Worm (Caenorhabditis elegans) whole organism, young adult: Measurements from ENCODE around the gene mboa-6.
A peak's percentile ranks its signal among the peaks of the same experiment; 100 is the strongest.

ENCODE experiments used
- B0336.3 ChIP-seq: fragments of 200-800 bp; sonication (Bioruptor generic); IDR thresholded peaks from 2 replicates; pipeline ENCODE4 v1.3.6; 2022; ENCODE audit warnings: missing genetic modification characterization, missing compliant biosample characterization
- D2030.7 ChIP-seq: fragments of 200-800 bp; sonication (Bioruptor generic); IDR thresholded peaks from 2 replicates; pipeline ENCODE4 v1.3.6; 2022; ENCODE audit warnings: missing genetic modification reagents, missing genetic modification characterization, missing compliant biosample characterization
- F10E7.11 ChIP-seq: sonication (generic microtip); optimal IDR thresholded peaks from 2 replicates; lab custom pipeline; 2017; ENCODE audit warnings: mild to moderate bottlenecking, missing genetic modification characterization, moderate library complexity, missing compliant biosample characterization
- F37B4.10 ChIP-seq: fragments of 200-800 bp; sonication (Bioruptor generic); IDR thresholded peaks from 2 replicates; pipeline ENCODE4 v1.3.6; 2022; ENCODE audit warnings: missing genetic modification characterization, missing compliant biosample characterization
- Y67H2A.10 ChIP-seq: fragments of 200-800 bp; sonication (Bioruptor generic); conservative IDR thresholded peaks from 2 replicates; pipeline ENCODE4 v1.3.6; 2022; ENCODE audit warnings: missing genetic modification reagents, missing genetic modification characterization, missing compliant biosample characterization
- Y79H2A.3 ChIP-seq: fragments of 200-800 bp; sonication (Bioruptor generic); conservative IDR thresholded peaks from 2 replicates; pipeline ENCODE4 v1.3.6; 2022; ENCODE audit warnings: missing genetic modification reagents, missing genetic modification characterization, missing compliant biosample characterization
- akir-1 ChIP-seq: fragments of 200-800 bp; sonication (Bioruptor generic); optimal IDR thresholded peaks from 2 replicates; lab custom pipeline; 2018; ENCODE audit warnings: mild to moderate bottlenecking, missing genetic modification characterization, moderate library complexity, missing compliant biosample characterization
- atf-7 ChIP-seq: sonication (generic microtip); optimal IDR thresholded peaks from 2 replicates; lab custom pipeline; 2017; ENCODE audit warnings: mild to moderate bottlenecking, missing genetic modification characterization, missing compliant biosample characterization
- ceh-91 ChIP-seq: fragments of 200-800 bp; sonication (Bioruptor generic); IDR thresholded peaks from 2 replicates; pipeline ENCODE4 v1.3.6; 2022; ENCODE audit warnings: missing genetic modification reagents, missing genetic modification characterization, missing compliant biosample characterization
- egl-18 ChIP-seq: fragments of 200-800 bp; sonication (Bioruptor generic); IDR thresholded peaks from 2 replicates; pipeline ENCODE4 v1.3.6; 2022; ENCODE audit warnings: missing genetic modification reagents, missing genetic modification characterization, missing compliant biosample characterization
- egl-44 ChIP-seq: fragments of 200-800 bp; sonication (Bioruptor generic); IDR thresholded peaks from 2 replicates; pipeline ENCODE4 v1.3.6; 2022; ENCODE audit warnings: missing genetic modification reagents, missing genetic modification characterization, missing compliant biosample characterization
- egrh-3 ChIP-seq: fragments of 200-800 bp; sonication (Bioruptor generic); IDR thresholded peaks from 2 replicates; pipeline ENCODE4 v1.3.6; 2022; ENCODE audit warnings: missing genetic modification reagents, missing genetic modification characterization, missing compliant biosample characterization
- ets-4 ChIP-seq: fragments of 200-800 bp; sonication (Bioruptor generic); optimal IDR thresholded peaks from 2 replicates; lab custom pipeline; 2018; ENCODE audit warnings: mild to moderate bottlenecking, missing genetic modification characterization, missing compliant biosample characterization
- hsf-1 ChIP-seq: fragments of 200-800 bp; sonication (Bioruptor generic); IDR thresholded peaks from 2 replicates; pipeline ENCODE4 v1.3.6; 2022; ENCODE audit warnings: missing genetic modification reagents, missing genetic modification characterization, missing compliant biosample characterization
- lag-1 ChIP-seq: fragments of 200-800 bp; sonication (Bioruptor generic); IDR thresholded peaks from 2 replicates; pipeline ENCODE4 v1.3.6; 2022; ENCODE audit warnings: missing genetic modification reagents, missing genetic modification characterization, missing compliant biosample characterization
- let-526 ChIP-seq: fragments of 200-800 bp; sonication (Bioruptor generic); IDR thresholded peaks from 2 replicates; pipeline ENCODE4 v1.3.6; 2022; ENCODE audit warnings: missing genetic modification reagents, missing genetic modification characterization, missing compliant biosample characterization
- let-607 ChIP-seq, 2 experiments: fragments of 200-800 bp in 1 of 2; sonication (Bioruptor generic) in 1 of 2; sonication (generic microtip) in 1 of 2; optimal IDR thresholded peaks; 2 replicates each; lab custom pipeline; 2016 to 2018; ENCODE audit warnings: mild to moderate bottlenecking in 2 of 2, missing compliant biosample characterization in 2 of 2, missing genetic modification characterization in 2 of 2, moderate library complexity in 2 of 2, missing genotype in 1 of 2
- lsl-1 ChIP-seq: fragments of 200-800 bp; sonication (Bioruptor generic); optimal IDR thresholded peaks from 2 replicates; lab custom pipeline; 2018; ENCODE audit warnings: mild to moderate bottlenecking, missing genetic modification characterization, moderate library complexity, missing compliant biosample characterization
- madf-6 ChIP-seq: fragments of 200-800 bp; sonication (Bioruptor generic); IDR thresholded peaks from 2 replicates; pipeline ENCODE4 v1.3.6; 2022; ENCODE audit warnings: missing genetic modification reagents, missing genetic modification characterization, missing compliant biosample characterization
- mel-28 ChIP-seq: sonication (generic microtip); optimal IDR thresholded peaks from 2 replicates; lab custom pipeline; 2016; ENCODE audit warnings: borderline replicate concordance, mild to moderate bottlenecking, missing genetic modification characterization, missing compliant biosample characterization
- mes-4 ChIP-seq: sonication (generic microtip); optimal IDR thresholded peaks from 2 replicates; lab custom pipeline; 2016; ENCODE audit warnings: missing genotype, missing genetic modification characterization, missing compliant biosample characterization
- nfya-2 ChIP-seq: fragments of 200-800 bp; sonication (Bioruptor generic); IDR thresholded peaks from 2 replicates; pipeline ENCODE4 v1.3.6; 2022; ENCODE audit warnings: missing genetic modification reagents, missing genetic modification characterization, missing compliant biosample characterization
- nhr-27 ChIP-seq: fragments of 200-800 bp; sonication (Bioruptor generic); optimal IDR thresholded peaks from 2 replicates; lab custom pipeline; 2018; ENCODE audit warnings: mild to moderate bottlenecking, missing genetic modification characterization, moderate library complexity, missing compliant biosample characterization
- nhr-90 ChIP-seq: sonication (generic microtip); optimal IDR thresholded peaks from 2 replicates; lab custom pipeline; 2016; ENCODE audit warnings: missing genotype, mild to moderate bottlenecking, missing genetic modification characterization, missing compliant biosample characterization
- pha-4 ChIP-seq: fragments of 150-350 bp; sonication (generic microtip); optimal IDR thresholded peaks from 2 replicates; lab custom pipeline; 2014; ENCODE audit warnings: missing biosample characterization, missing genetic modification reagents, missing genetic modification characterization
- rec-8 ChIP-seq, 2 experiments: sonication (generic microtip); optimal IDR thresholded peaks; 2 replicates each; lab custom pipeline; 2016; ENCODE audit warnings: mild to moderate bottlenecking in 2 of 2, missing genetic modification characterization in 2 of 2, missing genetic modification reagents in 2 of 2, missing genotype in 2 of 2, missing biosample characterization in 1 of 2, missing compliant biosample characterization in 1 of 2, moderate library complexity in 1 of 2
- sea-2 ChIP-seq: fragments of 200-800 bp; sonication (Bioruptor generic); IDR thresholded peaks from 2 replicates; pipeline ENCODE4 v1.3.6; 2022; ENCODE audit warnings: missing genetic modification characterization, missing compliant biosample characterization
- tlf-1 ChIP-seq: fragments of 200-800 bp; sonication (Bioruptor generic); optimal IDR thresholded peaks from 2 replicates; lab custom pipeline; 2018; ENCODE audit warnings: mild to moderate bottlenecking, missing genetic modification characterization, missing compliant biosample characterization
- unc-130 ChIP-seq: sonication (generic microtip); optimal IDR thresholded peaks from 2 replicates; lab custom pipeline; 2016; ENCODE audit warnings: missing genetic modification reagents, missing genetic modification characterization, missing compliant biosample characterization
- zfh-2 ChIP-seq: fragments of 200-800 bp; sonication (Bioruptor generic); conservative IDR thresholded peaks from 2 replicates; pipeline ENCODE4 v1.3.6; 2022; ENCODE audit warnings: missing genetic modification reagents, missing genetic modification characterization, missing compliant biosample characterization
- ztf-28 ChIP-seq: fragments of 200-800 bp; sonication (Bioruptor generic); IDR thresholded peaks from 2 replicates; pipeline ENCODE4 v1.3.6; 2022; ENCODE audit warnings: missing genetic modification reagents, missing genetic modification characterization, missing compliant biosample characterization

Gene mboa-6

DNA sequence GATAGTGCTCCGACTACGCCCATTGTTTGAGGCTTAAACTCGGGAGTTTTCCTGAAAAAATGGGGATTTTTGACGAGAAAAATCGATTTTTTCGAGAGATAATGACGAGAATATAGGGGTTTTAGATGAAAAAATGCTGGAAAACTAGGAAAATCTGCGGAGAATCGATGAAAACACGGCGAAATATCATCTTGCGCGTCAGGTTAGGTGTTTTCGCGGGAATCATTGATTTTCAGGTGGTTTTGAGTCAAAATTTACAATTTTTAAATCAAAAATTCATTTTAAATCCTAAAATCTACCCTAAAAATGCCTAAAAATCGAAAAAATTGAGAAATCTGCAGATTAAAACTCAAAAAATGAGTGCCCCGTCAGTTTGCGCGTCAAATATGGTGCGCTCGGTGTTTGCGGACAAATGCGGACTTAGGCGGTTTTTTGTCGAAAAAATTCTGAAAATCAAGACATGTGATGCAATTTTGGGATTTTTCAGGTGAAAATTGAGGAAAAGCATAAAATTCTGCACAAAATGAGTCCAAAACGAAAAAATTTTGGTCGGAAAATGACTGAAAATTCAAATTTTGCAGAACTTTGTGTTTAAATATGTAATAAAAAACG is at the start of gene mboa-6:
TSS of gene mboa-6 (minus strand) at position 51 of the 612 bp plus-strand sequence.
- no peak for TF ChIP-seq nhr-27 (tag; lab: Kevin White, UChicago)
- no peak for TF ChIP-seq Y67H2A.10 (GFP tag; lab: Robert Waterston, UW)
- TF ChIP-seq let-607 (tag; optimal IDR thresholded peaks at IDR 0.05; lab: Kevin White, UChicago), result no peak
- no peak for TF ChIP-seq pha-4 (tag; lab: Kevin White, UChicago)
- no peak for TF ChIP-seq egl-18 (GFP tag; lab: Robert Waterston, UW)
- no peak for TF ChIP-seq F37B4.10 (GFP tag; lab: Robert Waterston, UW)
- TF ChIP-seq D2030.7 (GFP tag; lab: Robert Waterston, UW), result no peak
- TF ChIP-seq rec-8 (tag; optimal IDR thresholded peaks at IDR 0.05; lab: Kevin White, UChicago), result no peak
- no peak for TF ChIP-seq B0336.3 (GFP tag; lab: Robert Waterston, UW)
- TF ChIP-seq ets-4, result no peak
- no peak for TF ChIP-seq ceh-91 (GFP tag; lab: Robert Waterston, UW)
- no peak for TF ChIP-seq atf-7 (tag; lab: Kevin White, UChicago)

DNA sequence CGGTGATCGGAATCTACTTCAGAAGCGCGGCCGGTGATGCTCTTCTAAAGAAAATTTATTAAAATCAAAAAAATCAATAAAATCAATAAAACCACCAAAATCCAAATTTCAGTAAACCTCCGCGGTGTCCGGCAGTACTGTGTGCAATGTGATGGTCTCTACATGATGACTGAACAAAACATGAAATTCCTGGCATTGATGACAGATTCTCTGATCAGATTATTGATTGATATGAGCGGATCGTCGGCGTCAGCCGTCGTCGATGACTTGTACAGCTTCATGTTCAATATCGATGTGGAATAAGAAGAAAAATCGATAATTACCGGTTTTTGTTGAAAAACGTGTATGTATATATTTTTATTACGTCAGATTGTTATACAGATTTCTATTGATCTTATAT is 47.1 kb upstream of the mboa-6 start:
- TF ChIP-seq mel-28 (tag; lab: Kevin White, UChicago) (no peak), Y79H2A.3 (GFP tag; lab: Robert Waterston, UW) (no peak), lag-1 (no peak), ztf-28 (GFP tag; lab: Robert Waterston, UW) (no peak), let-526 (GFP tag; lab: Robert Waterston, UW) (no peak), nhr-90 (tag; lab: Kevin White, UChicago) (no peak), hsf-1 (GFP tag; lab: Robert Waterston, UW) (no peak), egl-44 (no peak)

- TF ChIP-seq unc-130 (GFP tag; lab: Kevin White, UChicago) (no peak), zfh-2 (peak; percentile 67), egrh-3 (GFP tag; lab: Robert Waterston, UW) (no peak)
These were observed 46.6 kb upstream of the mboa-6 start for ce11 chrIII:2008334-2008733.

- TF ChIP-seq D2030.7 (GFP tag; lab: Robert Waterston, UW) (no peak), sea-2 (GFP tag; lab: Robert Waterston, UW) (no peak), F10E7.11 (tag; lab: Kevin White, UChicago) (no peak), nhr-27 (tag; lab: Kevin White, UChicago) (no peak), lsl-1 (GFP tag; lab: Kevin White, UChicago) (no peak), madf-6 (GFP tag; lab: Robert Waterston, UW) (no peak), tlf-1 (GFP tag; lab: Kevin White, UChicago) (no peak), mes-4 (tag; lab: Kevin White, UChicago) (no peak), nfya-2 (no peak)
These were observed 45.2 kb upstream of the mboa-6 start for ce11 chrIII:2006937-2007336.

DNA sequence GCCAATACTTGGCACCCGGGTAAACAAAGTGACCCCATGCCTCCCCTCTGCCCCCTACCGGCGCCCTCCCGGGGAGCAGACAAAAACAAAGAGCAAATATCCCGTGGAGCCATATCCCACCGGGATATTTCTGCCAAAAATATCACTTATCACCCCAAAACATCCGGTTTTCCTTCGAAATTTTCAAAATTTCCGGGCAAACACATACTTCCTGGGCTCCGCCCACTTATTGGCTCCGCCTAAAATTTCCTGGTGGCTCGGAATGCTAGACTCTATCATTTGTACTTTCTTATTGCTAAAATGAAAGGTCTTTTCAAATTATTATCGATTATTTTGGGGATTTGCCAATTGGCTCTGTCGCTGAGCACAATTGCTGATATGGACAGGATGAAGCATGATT is 44.0 kb upstream of the mboa-6 start, which contains the start of gene Y39A3B.1:
TSS of gene Y39A3B.1 (plus strand) at position 301 of the 400 bp plus-strand sequence.
- 0 out of 2 replicates have a peak, but pooled peaks have one; percentile 15 for TF ChIP-seq ceh-91 (GFP tag; lab: Robert Waterston, UW)
- TF ChIP-seq akir-1 (GFP tag; lab: Kevin White, UChicago), result no peak
